Worm (Caenorhabditis elegans): ENCODE data around the gene F59B2.13.

Gene F59B2.13

ce11 chrIII:9054414-9055147 lies 27.7 kb upstream of the F59B2.13 start, which contains the start of gene cls-2:
Gene cls-2 (plus strand): TSS chrIII:9055048.
- TF ChIP-seq sea-1 (GFP tag; conservative IDR thresholded peaks at IDR 0.05) = 0 out of 2 replicates have a peak, but pooled peaks have one; percentile 58
- no peak for TF ChIP-seq flt-1 (GFP tag; IDR thresholded peaks at IDR 0.05)
- TF ChIP-seq tra-4 (tag; optimal IDR thresholded peaks at IDR 0.05) = no peak
- no peak for TF ChIP-seq hnd-1 (tag; optimal IDR thresholded peaks at IDR 0.05)

- TF ChIP-seq tbx-37 (GFP tag; conservative IDR thresholded peaks at IDR 0.05) (no peak), hmg-4 (GFP tag; optimal IDR thresholded peaks at IDR 0.05) (peak; percentile 47), flt-1 (GFP tag; IDR thresholded peaks at IDR 0.05) (peak; percentile 24; the same call in 1 of the 2 replicates), hnd-1 (tag; optimal IDR thresholded peaks at IDR 0.05) (peak; percentile 31), pes-1 (GFP tag; IDR thresholded peaks at IDR 0.05) (peak; percentile 12; the same call in 1 of the 2 replicates), B0310.2 (tag; optimal IDR thresholded peaks at IDR 0.05) (peak; percentile 63), ceh-13 (GFP tag; optimal IDR thresholded peaks at IDR 0.05) (no peak), aly-1 (tag; optimal IDR thresholded peaks at IDR 0.05) (no peak), F13C5.2 (tag; optimal IDR thresholded peaks at IDR 0.05) (peak; percentile 66), ets-7 (tag; optimal IDR thresholded peaks at IDR 0.05) (no peak), tra-4 (tag; optimal IDR thresholded peaks at IDR 0.05) (peak; percentile 58), sea-1 (GFP tag; conservative IDR thresholded peaks at IDR 0.05) (0 out of 2 replicates have a peak, but pooled peaks have one; percentile 11)
Measured at ce11 chrIII:9053740-9054252, 26.9 kb upstream of the F59B2.13 start, which contains the start of gene R107.5. Gene R107.5 (minus strand): TSS chrIII:9053790.

DNA sequence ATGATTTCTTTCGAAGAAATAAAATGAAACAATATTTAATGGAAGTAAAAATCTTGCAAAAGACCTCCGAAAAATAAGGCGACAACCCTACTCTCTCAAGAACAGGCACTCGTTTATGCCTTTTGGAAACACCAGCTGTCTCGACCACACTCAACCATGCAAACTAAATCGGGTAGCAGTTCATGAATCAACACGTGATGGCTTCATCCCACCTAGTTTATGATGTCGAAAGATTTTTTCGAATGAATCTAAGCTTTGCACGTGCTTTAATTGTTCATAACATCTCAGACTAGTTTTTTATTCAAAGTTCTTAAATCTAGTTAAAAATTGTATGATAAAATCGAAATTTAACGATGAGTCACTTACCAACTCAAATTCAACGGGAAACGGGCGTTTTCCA lies 26.4 kb upstream of the F59B2.13 start:
- TF ChIP-seq ceh-13 (GFP tag; optimal IDR thresholded peaks at IDR 0.05) (no peak), ama-1 (optimal IDR thresholded peaks at IDR 0.05) (no peak), F13C5.2 (tag; optimal IDR thresholded peaks at IDR 0.05) (no peak), hnd-1 (tag; optimal IDR thresholded peaks at IDR 0.05) (no peak), ets-7 (tag; optimal IDR thresholded peaks at IDR 0.05) (no peak), tbx-11 (GFP tag; IDR thresholded peaks at IDR 0.05) (no peak), pes-1 (GFP tag; IDR thresholded peaks at IDR 0.05) (0 out of 2 replicates have a peak, but pooled peaks have one; percentile 37)

- TF ChIP-seq aly-1 (tag; optimal IDR thresholded peaks at IDR 0.05) (no peak), flt-1 (GFP tag; IDR thresholded peaks at IDR 0.05) (no peak), sea-1 (GFP tag; conservative IDR thresholded peaks at IDR 0.05) (peak; percentile 33; the same call in 1 of the 2 replicates), tbx-11 (GFP tag; IDR thresholded peaks at IDR 0.05) (no peak), hmg-4 (GFP tag; optimal IDR thresholded peaks at IDR 0.05) (no peak), ama-1 (optimal IDR thresholded peaks at IDR 0.05) (no peak), ceh-36 (tag; optimal IDR thresholded peaks at IDR 0.05) (no peak), pes-1 (GFP tag; IDR thresholded peaks at IDR 0.05) (no peak), B0310.2 (tag; optimal IDR thresholded peaks at IDR 0.05) (no peak), F13C5.2 (tag; optimal IDR thresholded peaks at IDR 0.05) (no peak), tra-4 (tag; optimal IDR thresholded peaks at IDR 0.05) (no peak), tbx-37 (GFP tag; conservative IDR thresholded peaks at IDR 0.05) (no peak), scrt-1 (GFP tag; IDR thresholded peaks at IDR 0.05) (0 out of 2 replicates have a peak, but pooled peaks have one; percentile 59), ets-7 (tag; optimal IDR thresholded peaks at IDR 0.05) (no peak)
Measured at ce11 chrIII:9052371-9052978, 25.6 kb upstream of the F59B2.13 start.

DNA sequence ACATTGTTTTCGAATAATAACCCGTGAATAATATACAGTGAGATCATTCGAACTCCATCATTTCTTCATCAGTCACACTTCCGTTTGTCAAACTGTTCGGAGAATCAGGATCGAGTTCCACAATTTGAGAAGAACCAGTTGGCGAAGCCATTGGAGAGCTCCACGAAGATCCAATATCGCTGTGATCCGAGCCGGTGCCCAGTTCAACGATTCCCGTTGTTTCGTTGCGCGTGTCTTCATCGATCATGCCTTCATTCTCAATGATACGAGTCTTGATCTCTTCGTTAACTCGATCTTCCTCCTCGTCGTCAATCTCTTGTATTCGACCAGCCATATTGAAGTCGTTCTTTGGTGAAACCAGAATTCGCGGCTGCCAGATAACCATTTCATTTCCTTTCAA lies 24.9 kb upstream of the F59B2.13 start:
- TF ChIP-seq ceh-13 (GFP tag; optimal IDR thresholded peaks at IDR 0.05) (no peak), flt-1 (GFP tag; IDR thresholded peaks at IDR 0.05) (no peak), hmbx-1 (tag; optimal IDR thresholded peaks at IDR 0.05) (no peak), aly-1 (tag; optimal IDR thresholded peaks at IDR 0.05) (no peak), hmg-4 (GFP tag; optimal IDR thresholded peaks at IDR 0.05) (no peak), pes-1 (GFP tag; IDR thresholded peaks at IDR 0.05) (no peak), ets-7 (tag; optimal IDR thresholded peaks at IDR 0.05) (no peak), B0310.2 (tag; optimal IDR thresholded peaks at IDR 0.05) (no peak), tra-4 (tag; optimal IDR thresholded peaks at IDR 0.05) (no peak), F13C5.2 (tag; optimal IDR thresholded peaks at IDR 0.05) (no peak)

ce11 chrIII:9051119-9051597 lies 24.3 kb upstream of the F59B2.13 start:
- TF ChIP-seq ceh-36 (tag; optimal IDR thresholded peaks at IDR 0.05) = peak; percentile 3
- TF ChIP-seq hnd-1 (tag; optimal IDR thresholded peaks at IDR 0.05) = peak; percentile 61
- peak; percentile 47; the same call in 1 of the 2 replicates for TF ChIP-seq sea-1 (GFP tag; conservative IDR thresholded peaks at IDR 0.05)
- TF ChIP-seq B0310.2 (tag; optimal IDR thresholded peaks at IDR 0.05) = no peak

ce11 chrIII:9050600-9050999 lies 23.7 kb upstream of the F59B2.13 start, which contains the start of gene ikke-1:
Gene ikke-1 (minus strand): TSS chrIII:9050700.
- TF ChIP-seq sea-1 (GFP tag; conservative IDR thresholded peaks at IDR 0.05) (no peak), tbx-37 (GFP tag; conservative IDR thresholded peaks at IDR 0.05) (no peak), pes-1 (GFP tag; IDR thresholded peaks at IDR 0.05) (no peak), flt-1 (GFP tag; IDR thresholded peaks at IDR 0.05) (no peak), ceh-13 (GFP tag; optimal IDR thresholded peaks at IDR 0.05) (no peak), hnd-1 (tag; optimal IDR thresholded peaks at IDR 0.05) (no peak), ama-1 (optimal IDR thresholded peaks at IDR 0.05) (no peak), ets-7 (tag; optimal IDR thresholded peaks at IDR 0.05) (no peak), B0310.2 (tag; optimal IDR thresholded peaks at IDR 0.05) (no peak), ceh-36 (tag; optimal IDR thresholded peaks at IDR 0.05) (no peak), tbx-11 (GFP tag; IDR thresholded peaks at IDR 0.05) (no peak), scrt-1 (GFP tag; IDR thresholded peaks at IDR 0.05) (no peak), F13C5.2 (tag; optimal IDR thresholded peaks at IDR 0.05) (no peak), hmg-4 (GFP tag; optimal IDR thresholded peaks at IDR 0.05) (no peak), aly-1 (tag; optimal IDR thresholded peaks at IDR 0.05) (no peak), hmbx-1 (tag; optimal IDR thresholded peaks at IDR 0.05) (no peak), tra-4 (tag; optimal IDR thresholded peaks at IDR 0.05) (no peak)
